Worm (Caenorhabditis elegans) whole organism, L4/young adult: Measurements from ENCODE around the gene zig-11.

ENCODE experiments used
- W03F9.2 ChIP-seq: fragments of 150-350 bp; optimal IDR thresholded peaks from 2 replicates; lab custom pipeline; 2014; ENCODE audit warnings: missing biosample characterization, missing genetic modification characterization
- dao-5 ChIP-seq: sonication (generic microtip); optimal IDR thresholded peaks from 2 replicates; lab custom pipeline; 2016; ENCODE audit warnings: missing genotype, missing genetic modification characterization, moderate library complexity, missing compliant biosample characterization
- him-1 ChIP-seq: sonication (generic microtip); optimal IDR thresholded peaks from 2 replicates; lab custom pipeline; 2016; ENCODE audit warnings: missing genotype, missing genetic modification reagents, missing genetic modification characterization, missing compliant biosample characterization

ce11 chrV:1855087-1855486 lies 37.7 kb downstream of the zig-11 start:
- TF ChIP-seq him-1 (tag; lab: Kevin White, UChicago) (no peak), W03F9.2 (tag; lab: Kevin White, UChicago) (no peak), dao-5 (tag; lab: Kevin White, UChicago) (no peak)
